Fruit fly (Drosophila melanogaster) whole organism: Measurements from ENCODE around the gene CG45492.

Source experiments
- Dll ChIP-seq: fragments of >200 bp; optimal IDR thresholded peaks from 2 replicates; lab custom pipeline; 2017
- EcR ChIP-seq, 2 experiments: fragments of >200 bp; optimal IDR thresholded peaks; 2 replicates each; lab custom pipeline; 2017; ENCODE audit warnings: missing biosample characterization in 2 of 2, missing genetic modification characterization in 2 of 2, missing genetic modification reagents in 2 of 2
- pan ChIP-seq: fragments of >200 bp; optimal IDR thresholded peaks from 2 replicates; lab custom pipeline; 2017
- usp ChIP-seq: fragments of >200 bp; optimal IDR thresholded peaks from 2 replicates; lab custom pipeline; 2017; ENCODE audit warnings: missing biosample characterization, missing genetic modification characterization, mixed read lengths

- TF ChIP-seq EcR (GFP tag; optimal IDR thresholded peaks at IDR 0.05; lab: Kevin White, UChicago): no peak
- TF ChIP-seq usp (GFP tag; lab: Kevin White, UChicago): no peak
- no peak for TF ChIP-seq Dll (lab: Kevin White, UChicago)
- TF ChIP-seq pan (lab: Kevin White, UChicago): no peak
Observed at dm6 chrX:19959353-19959969, 15.5 kb upstream of the CG45492 start, which contains the start of gene CG12655.
